Worm (Caenorhabditis elegans) whole organism, L4 larva: ENCODE data around the gene fbxa-133.
A peak's percentile ranks its signal among the peaks of the same experiment; 100 is the strongest.
"Not testable (repeated sequence)": the region's sequence is repeated elsewhere in the genome, so short reads cannot be mapped to it uniquely, and the experiment has no call there.

Experiments used
- F49E8.2 ChIP-seq: sonication (generic microtip); optimal IDR thresholded peaks from 2 replicates; lab custom pipeline; 2016; ENCODE audit warnings: missing compliant biosample characterization, mild to moderate bottlenecking, missing genetic modification characterization, borderline replicate concordance
- T26A8.4 ChIP-seq: fragments of 200-800 bp; sonication (Bioruptor generic); IDR thresholded peaks from 2 replicates; pipeline ENCODE4 v1.3.6; 2022; ENCODE audit warnings: missing genetic modification characterization, missing compliant biosample characterization
- Y5F2A.4 ChIP-seq: fragments of 200-800 bp; sonication (Bioruptor generic); optimal IDR thresholded peaks from 2 replicates; lab custom pipeline; 2018; ENCODE audit warnings: mild to moderate bottlenecking, missing genetic modification characterization, missing compliant biosample characterization
- Y75B8A.6 ChIP-seq: fragments of 200-800 bp; sonication (Bioruptor generic); IDR thresholded peaks from 2 replicates; pipeline ENCODE4 v1.3.6; 2022; ENCODE audit warnings: missing genetic modification reagents, missing genetic modification characterization, missing compliant biosample characterization
- ZK337.2 ChIP-seq: fragments of 200-800 bp; sonication (Bioruptor generic); IDR thresholded peaks from 2 replicates; pipeline ENCODE4 v1.3.6; 2022; ENCODE audit warnings: missing genetic modification reagents, missing genetic modification characterization, missing compliant biosample characterization
- ZK546.5 ChIP-seq, 2 experiments: sonication (generic microtip); optimal IDR thresholded peaks; 2 replicates each; lab custom pipeline; 2017; ENCODE audit warnings: missing biosample characterization in 2 of 2, missing genetic modification characterization in 2 of 2
- aha-1 ChIP-seq: fragments of 150-350 bp; peaks from one replicate; lab custom pipeline; 2014; ENCODE audit warnings: missing biosample characterization, missing genetic modification characterization
- ama-1 ChIP-seq: fragments of 150-350 bp; optimal IDR thresholded peaks from 2 replicates; lab custom pipeline; 2014; ENCODE audit warnings: inconsistent platforms, mixed read lengths
- ceh-62 ChIP-seq: sonication (generic microtip); optimal IDR thresholded peaks from 2 replicates; lab custom pipeline; 2017; ENCODE audit warnings: missing biosample characterization, missing genetic modification characterization
- ceh-82 ChIP-seq: sonication (generic microtip); optimal IDR thresholded peaks from 2 replicates; lab custom pipeline; 2017; ENCODE audit warnings: missing biosample characterization, missing genetic modification characterization
- cey-2 ChIP-seq: sonication (generic microtip); optimal IDR thresholded peaks from 3 replicates; lab custom pipeline; 2017; ENCODE audit warnings: missing genetic modification characterization, mild to moderate bottlenecking, missing compliant biosample characterization, antibody characterized with exemption, borderline replicate concordance; ENCODE audit not compliant: insufficient read depth
- ctbp-1 ChIP-seq: fragments of 200-800 bp; sonication (Bioruptor generic); IDR thresholded peaks from 2 replicates; pipeline ENCODE4 v1.3.6; 2022; ENCODE audit warnings: missing genetic modification reagents, missing genetic modification characterization, missing compliant biosample characterization
- daf-16 ChIP-seq, 3 experiments: sonication (generic microtip); optimal IDR thresholded peaks; 2 replicates each; lab custom pipeline; 2016 to 2017; ENCODE audit warnings: missing genetic modification characterization in 3 of 3, missing genetic modification reagents in 3 of 3, mild to moderate bottlenecking in 2 of 3, missing compliant biosample characterization in 2 of 3, missing biosample characterization in 1 of 3, moderate library complexity in 1 of 3
- daf-8 ChIP-seq: fragments of 200-800 bp; sonication (Bioruptor generic); IDR thresholded peaks from 2 replicates; pipeline ENCODE4 v1.3.6; 2022; ENCODE audit warnings: missing genetic modification characterization, missing compliant biosample characterization
- dmd-6 ChIP-seq: fragments of 200-800 bp; sonication (Bioruptor generic); IDR thresholded peaks from 2 replicates; pipeline ENCODE4 v1.3.6; 2022; ENCODE audit warnings: missing genetic modification reagents, missing genetic modification characterization, missing compliant biosample characterization
- dmd-8 ChIP-seq: fragments of 200-800 bp; sonication (Bioruptor generic); IDR thresholded peaks from 2 replicates; pipeline ENCODE4 v1.3.6; 2022; ENCODE audit warnings: missing genetic modification characterization, missing compliant biosample characterization
- duxl-1 ChIP-seq: sonication (generic microtip); optimal IDR thresholded peaks from 2 replicates; lab custom pipeline; 2016; ENCODE audit warnings: mild to moderate bottlenecking, missing genetic modification characterization, moderate library complexity, missing compliant biosample characterization; ENCODE audit not compliant: poor library complexity
- dve-1 ChIP-seq: sonication (generic microtip); optimal IDR thresholded peaks from 2 replicates; lab custom pipeline; 2017; ENCODE audit warnings: antibody characterized with exemption, mild to moderate bottlenecking, missing genetic modification characterization, missing compliant biosample characterization; ENCODE audit not compliant: insufficient read depth
- egl-27 ChIP-seq: sonication (generic microtip); optimal IDR thresholded peaks from 3 replicates; lab custom pipeline; 2017; ENCODE audit warnings: missing biosample characterization, missing genetic modification reagents, missing genetic modification characterization
- hlh-11 ChIP-seq: fragments of 200-800 bp; sonication (Bioruptor generic); optimal IDR thresholded peaks from 2 replicates; lab custom pipeline; 2018; ENCODE audit warnings: mild to moderate bottlenecking, missing genetic modification characterization, missing compliant biosample characterization
- lim-7 ChIP-seq: fragments of 200-800 bp; sonication (Bioruptor generic); IDR thresholded peaks from 2 replicates; pipeline ENCODE4 v1.3.6; 2022; ENCODE audit warnings: missing genetic modification characterization, missing compliant biosample characterization
- lin-15B ChIP-seq: fragments of 150-350 bp; sonication (generic microtip); optimal IDR thresholded peaks from 3 replicates; lab custom pipeline; 2014; ENCODE audit warnings: missing biosample characterization, missing genetic modification characterization
- madf-5 ChIP-seq, 2 experiments: fragments of 200-800 bp; sonication (Bioruptor generic); IDR thresholded peaks; 2 replicates each; pipeline ENCODE4 v1.3.6; 2022; ENCODE audit warnings: missing compliant biosample characterization in 2 of 2, missing genetic modification characterization in 2 of 2
- mes-2 ChIP-seq: sonication (generic microtip); optimal IDR thresholded peaks from 2 replicates; lab custom pipeline; 2016; ENCODE audit warnings: missing genotype, mild to moderate bottlenecking, missing genetic modification characterization, missing compliant biosample characterization; ENCODE audit not compliant: poor library complexity, severe bottlenecking
- mxl-3 ChIP-seq: fragments of 200-800 bp; sonication (Bioruptor generic); optimal IDR thresholded peaks from 2 replicates; lab custom pipeline; 2018; ENCODE audit warnings: mild to moderate bottlenecking, missing genetic modification characterization, missing compliant biosample characterization
- nhr-28 ChIP-seq: fragments of 150-350 bp; optimal IDR thresholded peaks from 2 replicates; lab custom pipeline; 2014; ENCODE audit warnings: missing biosample characterization, missing genetic modification characterization
- nhr-41 ChIP-seq: fragments of 200-800 bp; sonication (Bioruptor generic); IDR thresholded peaks from 2 replicates; pipeline ENCODE4 v1.3.6; 2022; ENCODE audit warnings: missing genetic modification reagents, missing genetic modification characterization, missing compliant biosample characterization
- nhr-42 ChIP-seq: fragments of 200-800 bp; sonication (Bioruptor generic); IDR thresholded peaks from 2 replicates; pipeline ENCODE4 v1.3.6; 2022; ENCODE audit warnings: missing genetic modification characterization, missing compliant biosample characterization
- nhr-77 ChIP-seq: fragments of 150-350 bp; optimal IDR thresholded peaks from 2 replicates; lab custom pipeline; 2014; ENCODE audit warnings: missing biosample characterization, missing genetic modification characterization
- pha-4 ChIP-seq, 2 experiments: fragments of 150-350 bp in 1 of 2; fragments of 200-800 bp in 1 of 2; sonication (Bioruptor generic) in 1 of 2; IDR thresholded peaks in 1 of 2; optimal IDR thresholded peaks in 1 of 2; 2 replicates each; pipeline versions ENCODE4 v1.3.6 to Lab custom; 2014 to 2022; ENCODE audit warnings: missing genetic modification characterization in 2 of 2, missing genetic modification reagents in 2 of 2, missing biosample characterization in 1 of 2, missing compliant biosample characterization in 1 of 2
- pqm-1 ChIP-seq: sonication (generic microtip); optimal IDR thresholded peaks from 2 replicates; lab custom pipeline; 2017; ENCODE audit warnings: missing biosample characterization, missing genetic modification characterization
- sdz-12 ChIP-seq: fragments of 200-800 bp; sonication (Bioruptor generic); optimal IDR thresholded peaks from 2 replicates; lab custom pipeline; 2018; ENCODE audit warnings: mild to moderate bottlenecking, missing genetic modification characterization, missing compliant biosample characterization
- snpc-1.2 ChIP-seq: fragments of 200-800 bp; sonication (Bioruptor generic); IDR thresholded peaks from 2 replicates; pipeline ENCODE4 v1.3.6; 2022; ENCODE audit warnings: missing genetic modification reagents, missing genetic modification characterization, missing compliant biosample characterization
- snpc-4 ChIP-seq: fragments of 150-350 bp; optimal IDR thresholded peaks from 2 replicates; lab custom pipeline; 2014; ENCODE audit warnings: missing biosample characterization, missing genetic modification characterization
- tag-97 ChIP-seq: fragments of 200-800 bp; sonication (Bioruptor generic); IDR thresholded peaks from 2 replicates; pipeline ENCODE4 v1.3.6; 2022; ENCODE audit warnings: missing genetic modification characterization, missing compliant biosample characterization
- tra-1 ChIP-seq: fragments of 200-800 bp; sonication (Bioruptor generic); IDR thresholded peaks from 2 replicates; pipeline ENCODE4 v1.3.6; 2022; ENCODE audit warnings: missing genetic modification reagents, missing genetic modification characterization, missing compliant biosample characterization
- vab-7 ChIP-seq: fragments of 200-800 bp; sonication (Bioruptor generic); IDR thresholded peaks from 2 replicates; pipeline ENCODE4 v1.3.6; 2022; ENCODE audit warnings: missing genetic modification reagents, missing genetic modification characterization, missing compliant biosample characterization
- zag-1 ChIP-seq: fragments of 150-350 bp; optimal IDR thresholded peaks from 2 replicates; lab custom pipeline; 2014; ENCODE audit warnings: missing biosample characterization, missing genetic modification characterization
- zfp-3 ChIP-seq: fragments of 200-800 bp; sonication (Bioruptor generic); conservative IDR thresholded peaks from 2 replicates; pipeline ENCODE4 v1.3.6; 2022; ENCODE audit warnings: missing genetic modification reagents, missing genetic modification characterization, missing compliant biosample characterization
- ztf-7 ChIP-seq: fragments of 150-350 bp; optimal IDR thresholded peaks from 2 replicates; lab custom pipeline; 2014; ENCODE audit warnings: missing biosample characterization, missing genetic modification characterization

Gene fbxa-133

DNA sequence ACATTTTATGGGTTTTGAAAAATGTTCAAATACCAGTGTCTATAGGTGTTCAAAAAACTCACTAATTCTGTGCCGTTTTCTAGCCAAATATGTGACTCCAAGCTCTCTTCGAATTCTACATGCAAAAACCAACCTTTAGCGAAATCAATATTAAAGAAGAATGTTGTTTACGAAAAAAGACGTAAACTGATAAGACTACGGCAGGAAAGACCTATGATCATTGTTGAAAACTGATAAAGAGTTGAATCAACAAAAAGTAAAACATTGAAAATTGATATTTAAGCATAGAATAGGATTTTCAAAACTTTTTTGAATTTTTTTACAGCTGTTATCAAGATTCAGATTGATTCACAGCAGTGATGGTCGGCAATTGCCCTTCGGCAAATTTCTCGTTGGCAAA is 14.2 kb downstream of the fbxa-133 start, which contains the start of gene Y6G8.2:
Gene Y6G8.2 (minus strand): TSS at position 147 of the 400 bp plus-strand sequence.
- TF ChIP-seq duxl-1 = peak; percentile 5
- no peak for TF ChIP-seq lim-7
- TF ChIP-seq Y75B8A.6 (GFP tag; lab: Robert Waterston, UW) = no peak
- TF ChIP-seq ama-1 = no peak
- no peak for TF ChIP-seq tra-1
- TF ChIP-seq dve-1 (tag; lab: Kevin White, UChicago) = peak; percentile 46
- peak in 1 of 2 experiments; percentile 20 for TF ChIP-seq daf-16 (GFP tag; optimal IDR thresholded peaks at IDR 0.05; lab: Kevin White, UChicago)
- peak; percentile 97 for TF ChIP-seq daf-16 (tag; optimal IDR thresholded peaks at IDR 0.05; lab: Kevin White, UChicago)
- no peak for TF ChIP-seq ZK546.5 (tag; optimal IDR thresholded peaks at IDR 0.05; lab: Kevin White, UChicago)
- no peak for TF ChIP-seq ceh-62 (tag; lab: Kevin White, UChicago)
- TF ChIP-seq F49E8.2 (tag; lab: Kevin White, UChicago) = no peak
- TF ChIP-seq dmd-8 = no peak
- TF ChIP-seq hlh-11 = peak; percentile 22
- no peak for TF ChIP-seq tag-97
- TF ChIP-seq snpc-1.2 (GFP tag; lab: Robert Waterston, UW) = no peak
- peak; percentile 26; the same call in 1 of the 2 replicates for TF ChIP-seq dmd-6
- TF ChIP-seq vab-7 (GFP tag; lab: Robert Waterston, UW) = no peak
- TF ChIP-seq egl-27 (tag; lab: Kevin White, UChicago) = no peak
- TF ChIP-seq snpc-4 (tag; lab: Kevin White, UChicago) = no peak
- TF ChIP-seq nhr-42 = no peak
- no peak for TF ChIP-seq aha-1 (tag; lab: Kevin White, UChicago)
- no peak for TF ChIP-seq pha-4 (GFP tag; IDR thresholded peaks at IDR 0.05; lab: Robert Waterston, UW)
- TF ChIP-seq pha-4 (tag; optimal IDR thresholded peaks at IDR 0.05; lab: Kevin White, UChicago) = no peak
- peak; percentile 12 for TF ChIP-seq nhr-77 (tag; lab: Kevin White, UChicago)
- TF ChIP-seq zag-1 (tag; lab: Kevin White, UChicago) = no peak
- no peak for TF ChIP-seq cey-2 (tag; lab: Kevin White, UChicago)
- peak; percentile 44 for TF ChIP-seq nhr-28
- TF ChIP-seq Y5F2A.4 (GFP tag; lab: Kevin White, UChicago) = no peak
- no peak for TF ChIP-seq zfp-3 (GFP tag; lab: Robert Waterston, UW)
- TF ChIP-seq ZK337.2 (GFP tag; lab: Robert Waterston, UW) = no peak
- peak; percentile 78 for TF ChIP-seq pqm-1
- TF ChIP-seq lin-15B (tag; lab: Kevin White, UChicago) = no peak
- TF ChIP-seq ztf-7 = no peak
- no peak for TF ChIP-seq mes-2 (tag; lab: Kevin White, UChicago)
- TF ChIP-seq nhr-41 (GFP tag; lab: Robert Waterston, UW) = no peak

DNA sequence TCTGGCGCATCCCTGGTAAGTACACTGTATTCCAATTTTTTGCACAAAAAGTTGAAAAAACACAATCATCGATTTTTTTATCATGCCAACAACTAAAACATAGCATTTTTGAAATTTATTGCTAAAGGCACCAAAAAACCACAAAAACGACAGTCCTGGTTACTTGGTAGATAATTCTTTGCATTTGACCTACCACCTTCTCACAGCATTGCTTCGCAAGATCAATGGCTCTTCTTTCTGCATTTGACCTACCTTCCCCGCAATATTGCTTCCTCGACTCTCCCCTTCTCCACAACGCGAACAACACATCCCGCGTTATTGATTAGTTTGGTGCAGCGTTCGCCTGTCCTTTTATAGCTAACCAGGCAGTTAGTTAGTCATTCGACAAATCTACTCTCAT is 16.9 kb downstream of the fbxa-133 start, which contains the start of gene ztf-25:
Gene ztf-25 (plus strand): TSS at position 301 of the 400 bp plus-strand sequence.
- no peak for TF ChIP-seq ceh-82 (tag; lab: Kevin White, UChicago)

ce11 chrV:17606050-17606449 is 21.5 kb downstream of the fbxa-133 start, which contains the start of gene Y6G8.16:
TSS of gene Y6G8.16 (plus strand) at chrV:17606350.
- not testable (repeated sequence) for TF ChIP-seq daf-8 (GFP tag; lab: Robert Waterston, UW); tag-97; madf-5 (GFP tag; IDR thresholded peaks at IDR 0.05; lab: Robert Waterston, UW)

DNA sequence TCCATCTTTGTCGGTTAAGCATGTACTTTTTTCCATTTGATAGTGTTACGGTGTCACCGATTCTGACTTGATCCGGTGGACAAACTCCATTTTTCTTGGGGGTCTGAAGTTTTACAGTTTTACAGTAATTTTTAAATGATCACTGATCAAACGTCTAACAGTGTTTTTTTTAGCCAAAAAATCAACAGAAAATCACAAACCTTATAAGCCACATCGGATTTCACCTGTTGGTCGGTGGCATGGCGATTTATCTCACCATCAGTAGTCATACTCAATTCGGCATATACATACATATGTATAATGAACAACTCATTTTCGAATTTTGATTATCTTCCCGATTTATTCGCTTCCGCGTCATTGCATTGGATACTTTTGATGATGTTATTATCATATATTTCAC is 23.2 kb downstream of the fbxa-133 start, which contains the start of gene srz-91:
Gene srz-91 (plus strand): TSS at position 301 of the 400 bp plus-strand sequence.
- TF ChIP-seq snpc-1.2 (GFP tag; lab: Robert Waterston, UW) (no peak), dmd-8 (no peak), sdz-12 (GFP tag; lab: Kevin White, UChicago) (no peak), vab-7 (GFP tag; lab: Robert Waterston, UW) (no peak), mxl-3 (GFP tag; lab: Kevin White, UChicago) (no peak), T26A8.4 (GFP tag; lab: Robert Waterston, UW) (no peak), F49E8.2 (tag; lab: Kevin White, UChicago) (no peak), ctbp-1 (no peak)
